Fruit fly (Drosophila melanogaster): ENCODE data around the gene CG15385.

Gene CG15385

dm6 chr2L:2193357-2193780, 19.0 kb downstream of the CG15385 start (continued):
- TF ChIP-seq CG15696 (tag; optimal IDR thresholded peaks at IDR 0.05) (no peak), CG1602 (GFP tag; optimal IDR thresholded peaks at IDR 0.05) (no peak), MBD-R2 (GFP tag; IDR thresholded peaks at IDR 0.05) (no peak), Max (GFP tag; optimal IDR thresholded peaks at IDR 0.05) (no peak), PHDP (tag; optimal IDR thresholded peaks at IDR 0.05) (peak; percentile 21), CG1792 (GFP tag; optimal IDR thresholded peaks at IDR 0.05) (no peak), Dek (tag; optimal IDR thresholded peaks at IDR 0.05) (no peak), abd-A (tag; optimal IDR thresholded peaks at IDR 0.05) (peak; percentile 98), CG10959 (GFP tag; IDR thresholded peaks at IDR 0.05) (no peak), Sox102F (GFP tag; optimal IDR thresholded peaks at IDR 0.05) (no peak), CG1233 (GFP tag; optimal IDR thresholded peaks at IDR 0.05) (peak; percentile 28), sim (GFP tag; IDR thresholded peaks at IDR 0.05) (no peak), ind (GFP tag; optimal IDR thresholded peaks at IDR 0.05) (no peak), bigmax (GFP tag; optimal IDR thresholded peaks at IDR 0.05) (peak; percentile 18), CG8765 (GFP tag; IDR thresholded peaks at IDR 0.05) (no peak), CG2199 (GFP tag; IDR thresholded peaks at IDR 0.05) (no peak), CG33213 (GFP tag; optimal IDR thresholded peaks at IDR 0.05) (peak; percentile 96), CG4854 (GFP tag; optimal IDR thresholded peaks at IDR 0.05) (no peak), CG10543 (GFP tag; optimal IDR thresholded peaks at IDR 0.05) (peak; percentile 96), Xrp1 (GFP tag; IDR thresholded peaks at IDR 0.05) (no peak), CG6654 (GFP tag; optimal IDR thresholded peaks at IDR 0.05) (no peak), ranshi (GFP tag; IDR thresholded peaks at IDR 0.05) (no peak), CG9609 (GFP tag; optimal IDR thresholded peaks at IDR 0.05) (no peak), CG6765 (GFP tag; optimal IDR thresholded peaks at IDR 0.05) (no peak), ara (GFP tag; IDR thresholded peaks at IDR 0.05) (no peak), D (optimal IDR thresholded peaks at IDR 0.05) (no peak), D (GFP tag; optimal IDR thresholded peaks at IDR 0.05) (no peak), rib (GFP tag; IDR thresholded peaks at IDR 0.05) (no peak), CG16779 (GFP tag; IDR thresholded peaks at IDR 0.05) (no peak), NK7.1 (GFP tag; optimal IDR thresholded peaks at IDR 0.05) (peak; percentile 34), CG4617 (GFP tag; optimal IDR thresholded peaks at IDR 0.05; ENCODE audit: borderline replicate concordance) (no peak), CG1529 (GFP tag; optimal IDR thresholded peaks at IDR 0.05) (peak; percentile 28), CG17612 (GFP tag; IDR thresholded peaks at IDR 0.05) (no peak), kni (GFP tag; optimal IDR thresholded peaks at IDR 0.05) (peak; percentile 87), Dip2 (GFP tag; IDR thresholded peaks at IDR 0.05) (no peak), ap (GFP tag; IDR thresholded peaks at IDR 0.05) (no peak), CG11085 (GFP tag; IDR thresholded peaks at IDR 0.05) (no peak), CG10462 (GFP tag; optimal IDR thresholded peaks at IDR 0.05) (no peak), zfh2 (GFP tag; optimal IDR thresholded peaks at IDR 0.05) (no peak), CG12744 (GFP tag; optimal IDR thresholded peaks at IDR 0.05) (peak; percentile 46), Sox100B (GFP tag; optimal IDR thresholded peaks at IDR 0.05) (no peak), row (GFP tag; IDR thresholded peaks at IDR 0.05) (no peak), MTF-1 (GFP tag; optimal IDR thresholded peaks at IDR 0.05; ENCODE audit: borderline replicate concordance) (peak; percentile 55), trh (GFP tag; optimal IDR thresholded peaks at IDR 0.05) (no peak), Trl (optimal IDR thresholded peaks at IDR 0.05) (no peak), Trl (GFP tag; optimal IDR thresholded peaks at IDR 0.05) (no peak), dpn (GFP tag; optimal IDR thresholded peaks at IDR 0.05) (peak in 1 of 2 experiments; percentile 52), Bteb2 (GFP tag; optimal IDR thresholded peaks at IDR 0.05) (no peak), jigr1 (GFP tag; IDR thresholded peaks at IDR 0.05) (no peak), CG14014 (GFP tag; IDR thresholded peaks at IDR 0.05) (no peak), HLH4C (GFP tag; IDR thresholded peaks at IDR 0.05; ENCODE audit: partially characterized antibody) (no peak), CG34224 (GFP tag; IDR thresholded peaks at IDR 0.05; ENCODE audit: partially characterized antibody) (no peak), CG10431 (GFP tag; optimal IDR thresholded peaks at IDR 0.05) (peak; percentile 42)
